In genomic region chr2L:20869804-20870295, dm6 we compare ENCODE assay signal across 4 fruit fly cellular contexts.
TF ChIP-seq lines count a peak whose summit lies in the region.

TSS of gene CG14401 (plus strand) at chr2L:20869854.

- TF ChIP-seq CTCF in whole organism, embryonic (GFP tag; optimal IDR thresholded peaks at IDR 0.05; lab: Kevin White, UChicago) = no peak

TF ChIP-seq in whole organism, adult, 20 proteins besides CTCF, POLR2A, EP300 and RAD21:
- TF ChIP-seq CG7045 (GFP tag; optimal IDR thresholded peaks at IDR 0.05; lab: Kevin White, UChicago) = no peak
- no peak for TF ChIP-seq ovo (GFP tag; optimal IDR thresholded peaks at IDR 0.05; lab: Kevin White, UChicago)
- no peak for TF ChIP-seq tj (GFP tag; optimal IDR thresholded peaks at IDR 0.05; lab: Kevin White, UChicago)
- peak; percentile 35 for TF ChIP-seq CG33017 (tag; optimal IDR thresholded peaks at IDR 0.05; lab: Kevin White, UChicago)
- no peak for TF ChIP-seq Clk (GFP tag; optimal IDR thresholded peaks at IDR 0.05; lab: Kevin White, UChicago)
- TF ChIP-seq Mnt (GFP tag; optimal IDR thresholded peaks at IDR 0.05; lab: Kevin White, UChicago) = peak; percentile 55
- no peak for TF ChIP-seq CG5204 (GFP tag; optimal IDR thresholded peaks at IDR 0.05; lab: Kevin White, UChicago)
- no peak for TF ChIP-seq Crg-1 (GFP tag; optimal IDR thresholded peaks at IDR 0.05; lab: Kevin White, UChicago)
- no peak for TF ChIP-seq toe (GFP tag; optimal IDR thresholded peaks at IDR 0.05; lab: Kevin White, UChicago)
- TF ChIP-seq bab1 (GFP tag; optimal IDR thresholded peaks at IDR 0.05; lab: Kevin White, UChicago) = no peak
- peak; percentile 11 for TF ChIP-seq CG12768 (GFP tag; optimal IDR thresholded peaks at IDR 0.05; lab: Kevin White, UChicago)
- TF ChIP-seq CG7101 (tag; optimal IDR thresholded peaks at IDR 0.05; lab: Kevin White, UChicago) = peak; percentile 15
- TF ChIP-seq CG1620 (GFP tag; optimal IDR thresholded peaks at IDR 0.05; lab: Kevin White, UChicago) = no peak
- TF ChIP-seq pad (GFP tag; optimal IDR thresholded peaks at IDR 0.05; lab: Kevin White, UChicago) = no peak
- TF ChIP-seq cic (GFP tag; optimal IDR thresholded peaks at IDR 0.05; lab: Kevin White, UChicago) = peak; percentile 52
- TF ChIP-seq CG11617 (GFP tag; optimal IDR thresholded peaks at IDR 0.05; lab: Kevin White, UChicago) = peak; percentile 0
- no peak for TF ChIP-seq cnc (optimal IDR thresholded peaks at IDR 0.05; lab: Kevin White, UChicago)
- no peak for TF ChIP-seq CG14711 (tag; optimal IDR thresholded peaks at IDR 0.05; lab: Kevin White, UChicago)
- no peak for TF ChIP-seq kay (GFP tag; lab: Kevin White, UChicago; ENCODE audit: borderline replicate concordance)
- no peak for TF ChIP-seq Hr96 (GFP tag; optimal IDR thresholded peaks at IDR 0.05; lab: Kevin White, UChicago)

TF ChIP-seq in whole organism, embryonic, 481 proteins besides CTCF, POLR2A, EP300 and RAD21 (continues in another document):
- TF ChIP-seq CG10543 (GFP tag; optimal IDR thresholded peaks at IDR 0.05; lab: Kevin White, UChicago) = peak; percentile 72
- no peak for TF ChIP-seq hkb (optimal IDR thresholded peaks at IDR 0.05; lab: Kevin White, UChicago)
- 0 out of 2 replicates have a peak, but pooled peaks have one; percentile 25 for TF ChIP-seq hkb (GFP tag; IDR thresholded peaks at IDR 0.05; lab: Robert Waterston, UW)
- peak; percentile 64 for TF ChIP-seq sd (tag; optimal IDR thresholded peaks at IDR 0.05; lab: Kevin White, UChicago)
- TF ChIP-seq sens (GFP tag; lab: Kevin White, UChicago) = no peak
- TF ChIP-seq tio (GFP tag; optimal IDR thresholded peaks at IDR 0.05; lab: Kevin White, UChicago) = no peak
- peak; percentile 39; the same call in 1 of the 2 replicates for TF ChIP-seq Drgx (GFP tag; IDR thresholded peaks at IDR 0.05; lab: Robert Waterston, UW)
- TF ChIP-seq Dbx (GFP tag; IDR thresholded peaks at IDR 0.05; lab: Robert Waterston, UW) = 0 out of 3 replicates have a peak, but pooled peaks have one; percentile 42
- TF ChIP-seq CG42726 (GFP tag; IDR thresholded peaks at IDR 0.05; lab: Robert Waterston, UW; ENCODE audit: partially characterized antibody) = no peak
- TF ChIP-seq pan (optimal IDR thresholded peaks at IDR 0.05; lab: Kevin White, UChicago) = no peak
- peak in 1 of 2 experiments; percentile 25 for TF ChIP-seq pan (GFP tag; optimal IDR thresholded peaks at IDR 0.05 in 1 of 2, IDR thresholded peaks at IDR 0.05 in 1 of 2)
- 0 out of 2 replicates have a peak, but pooled peaks have one; percentile 55 for TF ChIP-seq CG16779 (GFP tag; IDR thresholded peaks at IDR 0.05; lab: Robert Waterston, UW)
- no peak for TF ChIP-seq CG17802 (tag; optimal IDR thresholded peaks at IDR 0.05; lab: Kevin White, UChicago)
- TF ChIP-seq cwo (GFP tag; optimal IDR thresholded peaks at IDR 0.05; lab: Kevin White, UChicago) = peak; percentile 41
- no peak for TF ChIP-seq E2f2 (GFP tag; IDR thresholded peaks at IDR 0.05; lab: Robert Waterston, UW)
- TF ChIP-seq CG11247 (GFP tag; IDR thresholded peaks at IDR 0.05; lab: Robert Waterston, UW) = no peak; the same call in 1 of the 2 replicates
- no peak for TF ChIP-seq run (tag; optimal IDR thresholded peaks at IDR 0.05; lab: Kevin White, UChicago)
- no peak for TF ChIP-seq sqz (GFP tag; optimal IDR thresholded peaks at IDR 0.05; lab: Kevin White, UChicago)
- no peak for TF ChIP-seq MTF-1 (GFP tag; optimal IDR thresholded peaks at IDR 0.05; lab: Kevin White, UChicago; ENCODE audit: borderline replicate concordance)
- TF ChIP-seq MBD-R2 (GFP tag; IDR thresholded peaks at IDR 0.05; lab: Robert Waterston, UW) = peak; percentile 20; the same call in 1 of the 2 replicates
- 0 out of 2 replicates have a peak, but pooled peaks have one; percentile 14 for TF ChIP-seq CG32532 (GFP tag; IDR thresholded peaks at IDR 0.05; lab: Robert Waterston, UW)
- TF ChIP-seq Bgb (GFP tag; IDR thresholded peaks at IDR 0.05; lab: Robert Waterston, UW; ENCODE audit: partially characterized antibody) = peak; percentile 26; the same call in 1 of the 2 replicates
- TF ChIP-seq ssp (GFP tag; IDR thresholded peaks at IDR 0.05; lab: Robert Waterston, UW) = no peak

TF ChIP-seq in whole organism, prepupa, 60 proteins besides CTCF, POLR2A, EP300 and RAD21:
- no peak for TF ChIP-seq Eip93F (GFP tag; optimal IDR thresholded peaks at IDR 0.05; lab: Kevin White, UChicago)
- TF ChIP-seq Hr39 (GFP tag; optimal IDR thresholded peaks at IDR 0.05; lab: Kevin White, UChicago) = no peak
- no peak for TF ChIP-seq CG15336 (GFP tag; IDR thresholded peaks at IDR 0.05; lab: Robert Waterston, UW)
- TF ChIP-seq Met (GFP tag; optimal IDR thresholded peaks at IDR 0.05; lab: Kevin White, UChicago) = no peak
- TF ChIP-seq spab (GFP tag; optimal IDR thresholded peaks at IDR 0.05; lab: Kevin White, UChicago) = no peak
- no peak for TF ChIP-seq CG8632 (GFP tag; optimal IDR thresholded peaks at IDR 0.05; lab: Kevin White, UChicago)
- TF ChIP-seq OdsH (GFP tag; optimal IDR thresholded peaks at IDR 0.05; lab: Kevin White, UChicago) = no peak
- TF ChIP-seq Hr38 (GFP tag; optimal IDR thresholded peaks at IDR 0.05; lab: Kevin White, UChicago) = no peak
- no peak for TF ChIP-seq eg (GFP tag; IDR thresholded peaks at IDR 0.05; lab: Robert Waterston, UW)
- TF ChIP-seq Eip78C (GFP tag; lab: Kevin White, UChicago) = peak; percentile 27
- TF ChIP-seq acj6 (GFP tag; optimal IDR thresholded peaks at IDR 0.05; lab: Kevin White, UChicago) = no peak
- peak; percentile 54 for TF ChIP-seq svp (GFP tag; lab: Kevin White, UChicago)
- TF ChIP-seq net (GFP tag; optimal IDR thresholded peaks at IDR 0.05; lab: Kevin White, UChicago) = no peak
- TF ChIP-seq CG6163 (GFP tag; IDR thresholded peaks at IDR 0.05; lab: Robert Waterston, UW) = no peak
- TF ChIP-seq Ets96B (tag; optimal IDR thresholded peaks at IDR 0.05; lab: Kevin White, UChicago) = no peak
- TF ChIP-seq Sox14 (GFP tag; optimal IDR thresholded peaks at IDR 0.05; lab: Kevin White, UChicago) = no peak
- no peak for TF ChIP-seq Hr4 (GFP tag; optimal IDR thresholded peaks at IDR 0.05; lab: Kevin White, UChicago)

TF ChIP-seq in whole organism, pupa, 21 proteins besides CTCF, POLR2A, EP300 and RAD21:
- TF ChIP-seq CG32121 (GFP tag; IDR thresholded peaks at IDR 0.05; lab: Robert Waterston, UW) (peak; percentile 47; the same call in 1 of the 2 replicates), gl (tag; optimal IDR thresholded peaks at IDR 0.05; lab: Kevin White, UChicago) (peak; percentile 2), D1 (tag; optimal IDR thresholded peaks at IDR 0.05; lab: Kevin White, UChicago) (no peak), CG8159 (tag; optimal IDR thresholded peaks at IDR 0.05; lab: Kevin White, UChicago) (no peak), CG12605 (GFP tag; IDR thresholded peaks at IDR 0.05; lab: Robert Waterston, UW) (peak; percentile 26; the same call in 1 of the 2 replicates), CG14655 (GFP tag; optimal IDR thresholded peaks at IDR 0.05; lab: Kevin White, UChicago) (no peak), CG4496 (GFP tag; IDR thresholded peaks at IDR 0.05; lab: Robert Waterston, UW) (no peak), CG8301 (tag; optimal IDR thresholded peaks at IDR 0.05; lab: Kevin White, UChicago) (no peak), EcR (GFP tag; optimal IDR thresholded peaks at IDR 0.05; lab: Kevin White, UChicago) (no peak), fd96Ca (GFP tag; IDR thresholded peaks at IDR 0.05; lab: Robert Waterston, UW) (no peak), Pif1B (GFP tag; optimal IDR thresholded peaks at IDR 0.05; lab: Kevin White, UChicago) (no peak), CG13204 (GFP tag; optimal IDR thresholded peaks at IDR 0.05; lab: Kevin White, UChicago) (peak; percentile 85)
